Fruit fly (Drosophila melanogaster): ENCODE measurements around the gene Uch.
A peak's percentile ranks its signal among the peaks of the same experiment; 100 is the strongest.

Gene Uch

dm6 chr2L:2202018-2202852 lies 11.8 kb downstream of the Uch start (continued):
- TF ChIP-seq CG6683 (GFP tag; optimal IDR thresholded peaks at IDR 0.05) (peak; percentile 93), nerfin-2 (GFP tag; IDR thresholded peaks at IDR 0.05; ENCODE audit: partially characterized antibody) (peak; percentile 83), lilli (GFP tag; optimal IDR thresholded peaks at IDR 0.05) (peak; percentile 97), sisA (GFP tag; IDR thresholded peaks at IDR 0.05) (peak; percentile 99), CG9437 (GFP tag; optimal IDR thresholded peaks at IDR 0.05) (peak; percentile 94), eve (GFP tag; optimal IDR thresholded peaks at IDR 0.05) (peak; percentile 98 to 100), dati (GFP tag; IDR thresholded peaks at IDR 0.05) (peak; percentile 98), sd (tag; optimal IDR thresholded peaks at IDR 0.05) (peak; percentile 83), CG15073 (GFP tag; optimal IDR thresholded peaks at IDR 0.05) (peak; percentile 90), sqz (GFP tag; optimal IDR thresholded peaks at IDR 0.05) (peak; percentile 98), CG1024 (GFP tag; IDR thresholded peaks at IDR 0.05) (peak; percentile 98), Blimp-1 (GFP tag; optimal IDR thresholded peaks at IDR 0.05) (peak; percentile 99), danr (GFP tag; IDR thresholded peaks at IDR 0.05) (peak; percentile 96), Opbp (GFP tag; IDR thresholded peaks at IDR 0.05; ENCODE audit: partially characterized antibody) (peak; percentile 64; the same call in 2 of the 3 replicates), her (GFP tag; optimal IDR thresholded peaks at IDR 0.05) (peak; percentile 92), zen2 (GFP tag; IDR thresholded peaks at IDR 0.05; ENCODE audit: partially characterized antibody) (peak; percentile 66), CG17912 (GFP tag; optimal IDR thresholded peaks at IDR 0.05) (peak; percentile 57), Six4 (GFP tag; optimal IDR thresholded peaks at IDR 0.05) (peak; percentile 99), CG13775 (GFP tag; optimal IDR thresholded peaks at IDR 0.05) (peak; percentile 97), Bgb (GFP tag; IDR thresholded peaks at IDR 0.05; ENCODE audit: partially characterized antibody) (peak; percentile 34; the same call in 1 of the 2 replicates), ac (GFP tag; optimal IDR thresholded peaks at IDR 0.05) (peak; percentile 99), ssp (GFP tag; IDR thresholded peaks at IDR 0.05) (peak; percentile 94), CG9215 (GFP tag; IDR thresholded peaks at IDR 0.05) (peak; percentile 84), CG7786 (GFP tag; optimal IDR thresholded peaks at IDR 0.05) (peak; percentile 94), CG12391 (tag; optimal IDR thresholded peaks at IDR 0.05) (peak; percentile 100), tna (GFP tag; IDR thresholded peaks at IDR 0.05; ENCODE audit: partially characterized antibody) (no peak), CG2712 (tag; optimal IDR thresholded peaks at IDR 0.05) (peak; percentile 100), gsb (GFP tag; IDR thresholded peaks at IDR 0.05) (peak; percentile 79), yki (optimal IDR thresholded peaks at IDR 0.05) (peak; percentile 62), sc (optimal IDR thresholded peaks at IDR 0.05) (no peak), sc (GFP tag; optimal IDR thresholded peaks at IDR 0.05) (peak; percentile 100), kni (GFP tag; optimal IDR thresholded peaks at IDR 0.05) (peak; percentile 96), CG8924 (tag; optimal IDR thresholded peaks at IDR 0.05) (peak; percentile 99), pita (GFP tag; optimal IDR thresholded peaks at IDR 0.05) (no peak), so (GFP tag; IDR thresholded peaks at IDR 0.05) (peak; percentile 99), otp (GFP tag; IDR thresholded peaks at IDR 0.05) (peak; percentile 99), dm (GFP tag; optimal IDR thresholded peaks at IDR 0.05) (peak; percentile 95), Hsf (GFP tag; optimal IDR thresholded peaks at IDR 0.05) (peak; percentile 98), hkb (optimal IDR thresholded peaks at IDR 0.05) (no peak), hkb (GFP tag; IDR thresholded peaks at IDR 0.05) (peak; percentile 99), CG34376 (GFP tag; optimal IDR thresholded peaks at IDR 0.05) (no peak), Dip3 (GFP tag; optimal IDR thresholded peaks at IDR 0.05) (peak; percentile 38), Hand (GFP tag; optimal IDR thresholded peaks at IDR 0.05) (peak; percentile 77), emc (GFP tag; optimal IDR thresholded peaks at IDR 0.05) (peak; percentile 66), Chrac-16 (GFP tag; optimal IDR thresholded peaks at IDR 0.05) (peak; percentile 99), odd (GFP tag; optimal IDR thresholded peaks at IDR 0.05) (peak; percentile 97), Gsc (GFP tag; IDR thresholded peaks at IDR 0.05) (peak; percentile 98), Dll (GFP tag; IDR thresholded peaks at IDR 0.05; ENCODE audit: partially characterized antibody) (peak; percentile 68; the same call in 3 of the 4 replicates), NC2α (GFP tag; optimal IDR thresholded peaks at IDR 0.05) (peak; percentile 98), Poxn (GFP tag; IDR thresholded peaks at IDR 0.05) (no peak)
